Worm (Caenorhabditis elegans): ENCODE data around the gene C05G5.2.

- no peak for TF ChIP-seq mel-28 (tag; optimal IDR thresholded peaks at IDR 0.05; ENCODE audit: borderline replicate concordance)
- 0 out of 2 replicates have a peak, but pooled peaks have one; percentile 35 for TF ChIP-seq lir-1 (GFP tag; conservative IDR thresholded peaks at IDR 0.05)
- TF ChIP-seq F57A8.1 (GFP tag; optimal IDR thresholded peaks at IDR 0.05): no peak
These were observed 6.5 kb downstream of the C05G5.2 start, which contains the start of gene sucl-1 for ce11 chrX:14753514-14754076.

Measured in whole organism, young adult.